Worm (Caenorhabditis elegans): Measurements from ENCODE around the gene ugt-19.

ugt-19 gene

ce11 chrIV:6059702-6060101, 20.1 kb downstream of the ugt-19 start:
- TF ChIP-seq pag-3 (tag; optimal IDR thresholded peaks at IDR 0.05; ENCODE audit: borderline replicate concordance, insufficient read depth) (no peak), snpc-4 (tag; optimal IDR thresholded peaks at IDR 0.05) (no peak), unc-130 (tag; optimal IDR thresholded peaks at IDR 0.05) (no peak), aha-1 (tag; optimal IDR thresholded peaks at IDR 0.05) (no peak), fkh-8 (tag; optimal IDR thresholded peaks at IDR 0.05) (no peak), ceh-88 (GFP tag; IDR thresholded peaks at IDR 0.05) (no peak), C04F5.9 (tag; optimal IDR thresholded peaks at IDR 0.05) (no peak), lin-35 (GFP tag; optimal IDR thresholded peaks at IDR 0.05) (no peak), sptf-1 (tag; optimal IDR thresholded peaks at IDR 0.05) (no peak), mef-2 (tag; optimal IDR thresholded peaks at IDR 0.05) (no peak), ces-1 (GFP tag; optimal IDR thresholded peaks at IDR 0.05) (no peak), snu-23 (GFP tag; optimal IDR thresholded peaks at IDR 0.05) (no peak), egl-13 (tag; optimal IDR thresholded peaks at IDR 0.05) (no peak), mep-1 (tag; optimal IDR thresholded peaks at IDR 0.05) (no peak), grh-1 (GFP tag; IDR thresholded peaks at IDR 0.05) (no peak), efl-1 (optimal IDR thresholded peaks at IDR 0.05) (no peak), efl-1 (GFP tag; optimal IDR thresholded peaks at IDR 0.05 in 1 of 2) (no peak), lsy-2 (tag; optimal IDR thresholded peaks at IDR 0.05) (no peak), efl-3 (GFP tag; optimal IDR thresholded peaks at IDR 0.05) (no peak), ceh-8 (GFP tag; optimal IDR thresholded peaks at IDR 0.05) (no peak)

ce11 chrIV:6054833-6055232, 24.9 kb downstream of the ugt-19 start:
- TF ChIP-seq unc-130 (tag; optimal IDR thresholded peaks at IDR 0.05): no peak
- TF ChIP-seq ces-1 (GFP tag; optimal IDR thresholded peaks at IDR 0.05): peak; percentile 20
- TF ChIP-seq irx-1 (tag; optimal IDR thresholded peaks at IDR 0.05): no peak
- TF ChIP-seq snpc-4 (tag; optimal IDR thresholded peaks at IDR 0.05): no peak
- peak; percentile 51 for TF ChIP-seq lin-14 (GFP tag; optimal IDR thresholded peaks at IDR 0.05)
- peak; percentile 83 for TF ChIP-seq fkh-10 (GFP tag; optimal IDR thresholded peaks at IDR 0.05)
- TF ChIP-seq tbx-2 (tag; optimal IDR thresholded peaks at IDR 0.05): no peak

ce11 chrIV:6053436-6053835, 26.3 kb downstream of the ugt-19 start:
- TF ChIP-seq nhr-77 (tag; optimal IDR thresholded peaks at IDR 0.05) (no peak), blmp-1 (tag; optimal IDR thresholded peaks at IDR 0.05) (no peak), zag-1 (tag; optimal IDR thresholded peaks at IDR 0.05) (no peak), ceh-82 (tag; optimal IDR thresholded peaks at IDR 0.05) (peak in 1 of 3 experiments; percentile 48), nhr-71 (tag; optimal IDR thresholded peaks at IDR 0.05) (peak; percentile 47), efl-1 (optimal IDR thresholded peaks at IDR 0.05) (peak; percentile 44 to 73), efl-1 (GFP tag; optimal IDR thresholded peaks at IDR 0.05 in 1 of 2) (no peak), C34B4.2 (tag; optimal IDR thresholded peaks at IDR 0.05) (no peak), rnt-1 (tag; optimal IDR thresholded peaks at IDR 0.05) (peak; percentile 57), tbx-2 (tag; optimal IDR thresholded peaks at IDR 0.05) (no peak), jun-1 (tag; optimal IDR thresholded peaks at IDR 0.05) (no peak), lin-14 (GFP tag; optimal IDR thresholded peaks at IDR 0.05) (peak; percentile 63), nhr-19 (GFP tag; conservative IDR thresholded peaks at IDR 0.05) (no peak), nhr-84 (tag; optimal IDR thresholded peaks at IDR 0.05) (no peak), ztf-11 (tag; optimal IDR thresholded peaks at IDR 0.05) (no peak), lin-35 (GFP tag; optimal IDR thresholded peaks at IDR 0.05) (peak in 1 of 2 experiments; percentile 18), fkh-8 (tag; optimal IDR thresholded peaks at IDR 0.05) (peak; percentile 1), nhr-237 (tag; optimal IDR thresholded peaks at IDR 0.05) (no peak), ztf-4 (tag; optimal IDR thresholded peaks at IDR 0.05) (no peak), swsn-7 (tag; optimal IDR thresholded peaks at IDR 0.05) (peak; percentile 15), lin-15B (tag; optimal IDR thresholded peaks at IDR 0.05) (no peak), snu-23 (GFP tag; optimal IDR thresholded peaks at IDR 0.05) (peak; percentile 16), nhr-47 (tag; optimal IDR thresholded peaks at IDR 0.05) (peak; percentile 13), mep-1 (tag; optimal IDR thresholded peaks at IDR 0.05) (peak; percentile 2), sptf-1 (tag; optimal IDR thresholded peaks at IDR 0.05) (no peak), alr-1 (tag; optimal IDR thresholded peaks at IDR 0.05; ENCODE audit: borderline replicate concordance) (no peak), elt-2 (tag; optimal IDR thresholded peaks at IDR 0.05) (no peak), mdl-1 (tag; optimal IDR thresholded peaks at IDR 0.05) (no peak), lsy-2 (tag; optimal IDR thresholded peaks at IDR 0.05) (peak in 1 of 2 experiments; percentile 13), Y116A8C.19 (tag; optimal IDR thresholded peaks at IDR 0.05; ENCODE audit: borderline replicate concordance) (no peak), nhr-12 (tag; optimal IDR thresholded peaks at IDR 0.05) (no peak), fkh-10 (GFP tag; optimal IDR thresholded peaks at IDR 0.05) (no peak), ceh-63 (GFP tag; optimal IDR thresholded peaks at IDR 0.05) (no peak), pax-3 (tag; optimal IDR thresholded peaks at IDR 0.05) (no peak)
